Worm (Caenorhabditis elegans): Measurements from ENCODE around the gene T25D3.3.

T25D3.3 gene

ce11 chrII:128929-129328, 23.5 kb upstream of the T25D3.3 start, which contains the start of gene srd-3:
Gene srd-3 (minus strand): TSS chrII:129029.
- TF ChIP-seq nhr-237 (tag; optimal IDR thresholded peaks at IDR 0.05) (no peak), ztf-4 (tag; optimal IDR thresholded peaks at IDR 0.05) (no peak), lin-14 (GFP tag; optimal IDR thresholded peaks at IDR 0.05) (no peak), ama-1 (optimal IDR thresholded peaks at IDR 0.05) (no peak), nhr-84 (tag; optimal IDR thresholded peaks at IDR 0.05) (no peak), efl-1 (optimal IDR thresholded peaks at IDR 0.05) (no peak), efl-1 (GFP tag; optimal IDR thresholded peaks at IDR 0.05 in 1 of 2) (no peak), nhr-47 (tag; optimal IDR thresholded peaks at IDR 0.05) (no peak), xbp-1 (tag; optimal IDR thresholded peaks at IDR 0.05) (no peak), swsn-7 (tag; optimal IDR thresholded peaks at IDR 0.05) (no peak), rnt-1 (tag; optimal IDR thresholded peaks at IDR 0.05) (no peak), snu-23 (GFP tag; optimal IDR thresholded peaks at IDR 0.05) (no peak)

- TF ChIP-seq dsc-1 (tag; optimal IDR thresholded peaks at IDR 0.05) (peak; percentile 89), egl-27 (tag; optimal IDR thresholded peaks at IDR 0.05) (no peak), fkh-4 (tag; optimal IDR thresholded peaks at IDR 0.05; ENCODE audit: borderline replicate concordance) (peak; percentile 63)
Observed at ce11 chrII:129770-130169, 22.6 kb upstream of the T25D3.3 start.

- no peak for TF ChIP-seq lin-14 (GFP tag; optimal IDR thresholded peaks at IDR 0.05)
- TF ChIP-seq nhr-76 (tag; optimal IDR thresholded peaks at IDR 0.05), result no peak
- no peak for TF ChIP-seq nhr-84 (tag; optimal IDR thresholded peaks at IDR 0.05)
- TF ChIP-seq nhr-11 (tag; optimal IDR thresholded peaks at IDR 0.05), result no peak
- TF ChIP-seq nhr-85 (tag), result no peak
- TF ChIP-seq dsc-1 (tag; optimal IDR thresholded peaks at IDR 0.05), result peak; percentile 78
- TF ChIP-seq fkh-4 (tag; optimal IDR thresholded peaks at IDR 0.05; ENCODE audit: borderline replicate concordance), result peak; percentile 42
- no peak for TF ChIP-seq egl-27 (tag; optimal IDR thresholded peaks at IDR 0.05)
- no peak for TF ChIP-seq ceh-82 (tag; optimal IDR thresholded peaks at IDR 0.05)
- TF ChIP-seq ceh-63 (GFP tag; optimal IDR thresholded peaks at IDR 0.05), result no peak
- TF ChIP-seq hlh-4 (tag; optimal IDR thresholded peaks at IDR 0.05), result no peak
- no peak for TF ChIP-seq nhr-28 (tag; optimal IDR thresholded peaks at IDR 0.05)
- TF ChIP-seq unc-86 (tag; optimal IDR thresholded peaks at IDR 0.05), result no peak
Observed at ce11 chrII:133548-134275, 18.7 kb upstream of the T25D3.3 start, which contains the start of gene cwn-1. Gene cwn-1 (minus strand): TSS chrII:133598.

ce11 chrII:135166-135565, 17.2 kb upstream of the T25D3.3 start, which contains the start of gene K10B4.1:
Gene K10B4.1 (plus strand): TSS chrII:135466.
- TF ChIP-seq nhr-85 (tag), result peak; percentile 0
- TF ChIP-seq sup-37 (GFP tag; optimal IDR thresholded peaks at IDR 0.05), result no peak

ce11 chrII:146933-147332, 5.5 kb upstream of the T25D3.3 start, which contains the start of gene T25D3.4:
Gene T25D3.4 (plus strand): TSS chrII:147233.
- no peak for TF ChIP-seq ets-5 (GFP tag; IDR thresholded peaks at IDR 0.05)
- TF ChIP-seq pax-3 (tag; optimal IDR thresholded peaks at IDR 0.05), result peak; percentile 48
- no peak for TF ChIP-seq nhr-11 (tag; optimal IDR thresholded peaks at IDR 0.05)
- no peak for TF ChIP-seq C16A3.4 (tag; optimal IDR thresholded peaks at IDR 0.05)
- no peak for TF ChIP-seq blmp-1 (tag; optimal IDR thresholded peaks at IDR 0.05)
- no peak for TF ChIP-seq ceh-90 (tag; optimal IDR thresholded peaks at IDR 0.05)
- TF ChIP-seq isw-1 (GFP tag; IDR thresholded peaks at IDR 0.05), result no peak
- TF ChIP-seq lin-35 (GFP tag; optimal IDR thresholded peaks at IDR 0.05), result peak in 1 of 2 experiments; percentile 23
- TF ChIP-seq F16B12.6 (tag; optimal IDR thresholded peaks at IDR 0.05), result no peak
- TF ChIP-seq ceh-63 (GFP tag; optimal IDR thresholded peaks at IDR 0.05), result no peak
- no peak for TF ChIP-seq snu-23 (GFP tag; optimal IDR thresholded peaks at IDR 0.05)
- no peak for TF ChIP-seq hlh-4 (tag; optimal IDR thresholded peaks at IDR 0.05)
- TF ChIP-seq lsy-2 (tag; optimal IDR thresholded peaks at IDR 0.05), result peak in 1 of 2 experiments; percentile 49
- TF ChIP-seq egl-13 (tag; optimal IDR thresholded peaks at IDR 0.05), result no peak
- no peak for TF ChIP-seq zip-4 (GFP tag; optimal IDR thresholded peaks at IDR 0.05)
- TF ChIP-seq C04F5.9 (tag; optimal IDR thresholded peaks at IDR 0.05), result no peak
- TF ChIP-seq efl-1 (optimal IDR thresholded peaks at IDR 0.05), result no peak
- no peak for TF ChIP-seq efl-1 (GFP tag; optimal IDR thresholded peaks at IDR 0.05 in 1 of 2)
- peak; percentile 4 for TF ChIP-seq nhr-90 (tag; optimal IDR thresholded peaks at IDR 0.05; ENCODE audit: poor library complexity)
- no peak for TF ChIP-seq ceh-82 (tag; optimal IDR thresholded peaks at IDR 0.05)

All from whole organism, L1 larva.